Fruit fly (Drosophila melanogaster): Measurements from ENCODE around the gene mRF1.

Gene mRF1

dm6 chr2L:13176701-13177249 lies 43.0 kb upstream of the mRF1 start, which contains the start of the genes Sfmbt and CG5439:
TSS of gene Sfmbt (minus strand) at chr2L:13176785.
TSS of gene CG5439 (plus strand) at chr2L:13177150.
- TF ChIP-seq jim (GFP tag; optimal IDR thresholded peaks at IDR 0.05) (no peak), CG9705 (GFP tag; optimal IDR thresholded peaks at IDR 0.05) (peak; percentile 77), woc (GFP tag; optimal IDR thresholded peaks at IDR 0.05) (no peak), h (GFP tag; optimal IDR thresholded peaks at IDR 0.05) (peak; percentile 84), Rel (GFP tag; optimal IDR thresholded peaks at IDR 0.05) (no peak), Rel (tag; optimal IDR thresholded peaks at IDR 0.05) (peak; percentile 31), CrebA (GFP tag; optimal IDR thresholded peaks at IDR 0.05; ENCODE audit: borderline replicate concordance) (no peak), Mio (GFP tag; optimal IDR thresholded peaks at IDR 0.05) (peak; percentile 41), dl (GFP tag; optimal IDR thresholded peaks at IDR 0.05; ENCODE audit: insufficient read depth in 1 of 2, partially characterized antibody in 2 of 2) (no peak), Hnf4 (GFP tag; optimal IDR thresholded peaks at IDR 0.05) (no peak), pan (optimal IDR thresholded peaks at IDR 0.05) (no peak), Jra (GFP tag; optimal IDR thresholded peaks at IDR 0.05) (no peak), rgr (GFP tag; optimal IDR thresholded peaks at IDR 0.05) (peak; percentile 77), Dif (GFP tag; optimal IDR thresholded peaks at IDR 0.05; ENCODE audit: partially characterized antibody) (no peak), Myc (optimal IDR thresholded peaks at IDR 0.05) (no peak), ey (GFP tag; optimal IDR thresholded peaks at IDR 0.05) (peak; percentile 76), HLH106 (tag; optimal IDR thresholded peaks at IDR 0.05) (peak; percentile 84), Abd-B (GFP tag; optimal IDR thresholded peaks at IDR 0.05) (no peak), CG32264 (GFP tag; optimal IDR thresholded peaks at IDR 0.05) (peak; percentile 40), lola (GFP tag; optimal IDR thresholded peaks at IDR 0.05) (no peak), sv (GFP tag; optimal IDR thresholded peaks at IDR 0.05) (peak; percentile 79), Dfd (GFP tag; optimal IDR thresholded peaks at IDR 0.05) (no peak), Sp1 (GFP tag; optimal IDR thresholded peaks at IDR 0.05) (peak; percentile 76), Hr83 (GFP tag; optimal IDR thresholded peaks at IDR 0.05; ENCODE audit: poor library complexity, severe bottlenecking) (peak; percentile 86), dsf (GFP tag; optimal IDR thresholded peaks at IDR 0.05; ENCODE audit: borderline replicate concordance) (peak; percentile 78), foxo (GFP tag; optimal IDR thresholded peaks at IDR 0.05) (peak in 1 of 2 experiments; percentile 87), dmrt93B (GFP tag; optimal IDR thresholded peaks at IDR 0.05) (no peak), fru (GFP tag; optimal IDR thresholded peaks at IDR 0.05) (peak; percentile 81), Vsx2 (GFP tag; optimal IDR thresholded peaks at IDR 0.05; ENCODE audit: partially characterized antibody) (no peak), br (GFP tag; optimal IDR thresholded peaks at IDR 0.05) (peak; percentile 76), Hr78 (GFP tag; optimal IDR thresholded peaks at IDR 0.05) (no peak), OdsH (GFP tag; optimal IDR thresholded peaks at IDR 0.05) (peak; percentile 73), sage (GFP tag; optimal IDR thresholded peaks at IDR 0.05) (no peak), GATAd (GFP tag; optimal IDR thresholded peaks at IDR 0.05) (peak; percentile 63), N (GFP tag; optimal IDR thresholded peaks at IDR 0.05) (no peak), psq (GFP tag; optimal IDR thresholded peaks at IDR 0.05) (peak; percentile 68), usp (GFP tag; optimal IDR thresholded peaks at IDR 0.05) (no peak), tai (GFP tag; optimal IDR thresholded peaks at IDR 0.05) (no peak), brk (GFP tag; optimal IDR thresholded peaks at IDR 0.05) (no peak)

DNA sequence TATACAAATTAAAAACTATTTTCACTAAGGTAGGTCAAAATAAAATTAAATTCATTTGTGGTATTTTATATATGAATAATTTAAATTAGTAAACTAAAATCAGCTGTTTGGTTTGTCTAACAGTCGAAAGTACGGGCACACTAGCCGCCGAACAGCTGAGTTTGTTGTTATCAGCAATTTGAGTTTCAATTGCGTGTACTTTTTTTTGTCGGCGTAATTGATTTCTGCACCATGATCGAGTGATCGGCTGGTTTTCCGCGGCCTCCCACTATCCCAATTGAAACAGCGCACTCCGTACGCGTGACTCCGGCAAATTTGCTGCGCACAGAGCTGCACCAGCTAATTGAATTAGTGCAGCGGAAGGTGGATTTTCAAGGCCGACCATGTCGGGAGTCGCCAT lies 40.7 kb upstream of the mRF1 start, which contains the start of gene Alg7:
Gene Alg7 (plus strand): TSS at position 153 of the 400 bp plus-strand sequence.
- TF ChIP-seq Vsx2 (GFP tag; optimal IDR thresholded peaks at IDR 0.05; ENCODE audit: partially characterized antibody) (no peak), sv (GFP tag; optimal IDR thresholded peaks at IDR 0.05) (no peak), Rel (GFP tag; optimal IDR thresholded peaks at IDR 0.05) (no peak), Rel (tag; optimal IDR thresholded peaks at IDR 0.05) (peak; percentile 97), dsf (GFP tag; optimal IDR thresholded peaks at IDR 0.05; ENCODE audit: borderline replicate concordance) (no peak)

DNA sequence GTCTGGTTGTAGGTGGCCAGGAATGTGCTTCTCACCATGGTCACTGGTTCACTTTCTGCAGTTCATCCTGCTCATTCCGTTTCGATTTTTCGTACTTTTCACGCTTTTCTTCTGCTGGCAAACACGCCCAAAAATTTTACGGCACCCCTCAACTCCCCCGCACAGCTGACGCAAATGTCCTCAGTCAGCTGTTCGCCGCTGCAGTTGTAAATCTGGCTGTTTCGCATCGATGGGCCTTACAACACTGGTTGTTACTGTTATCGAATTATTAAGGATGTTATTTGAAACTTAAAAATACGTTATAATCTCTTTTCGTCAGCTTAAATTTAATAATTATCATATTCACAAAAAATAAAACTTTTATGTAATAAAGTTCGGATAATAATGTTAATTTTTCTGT lies 37.4 kb upstream of the mRF1 start, which contains the start of gene Mgat3:
Gene Mgat3 (minus strand): TSS at position 182 of the 400 bp plus-strand sequence.
- TF ChIP-seq dmrt93B (GFP tag; optimal IDR thresholded peaks at IDR 0.05) (no peak), N (GFP tag; optimal IDR thresholded peaks at IDR 0.05) (no peak), CG32264 (GFP tag; optimal IDR thresholded peaks at IDR 0.05) (no peak), sage (GFP tag; optimal IDR thresholded peaks at IDR 0.05) (no peak), fru (GFP tag; optimal IDR thresholded peaks at IDR 0.05) (no peak), woc (GFP tag; optimal IDR thresholded peaks at IDR 0.05) (no peak), HLH106 (tag; optimal IDR thresholded peaks at IDR 0.05) (no peak), pan (optimal IDR thresholded peaks at IDR 0.05) (no peak), Dif (GFP tag; optimal IDR thresholded peaks at IDR 0.05; ENCODE audit: partially characterized antibody) (no peak), foxo (GFP tag; optimal IDR thresholded peaks at IDR 0.05) (no peak), dl (GFP tag; optimal IDR thresholded peaks at IDR 0.05; ENCODE audit: insufficient read depth in 1 of 2, partially characterized antibody in 2 of 2) (no peak), CrebA (GFP tag; optimal IDR thresholded peaks at IDR 0.05; ENCODE audit: borderline replicate concordance) (no peak), OdsH (GFP tag; optimal IDR thresholded peaks at IDR 0.05) (no peak), rgr (GFP tag; optimal IDR thresholded peaks at IDR 0.05) (no peak), tai (GFP tag; optimal IDR thresholded peaks at IDR 0.05) (no peak), usp (GFP tag; optimal IDR thresholded peaks at IDR 0.05) (no peak), Abd-B (GFP tag; optimal IDR thresholded peaks at IDR 0.05) (no peak), Hnf4 (GFP tag; optimal IDR thresholded peaks at IDR 0.05) (no peak), br (GFP tag; optimal IDR thresholded peaks at IDR 0.05) (no peak), jim (GFP tag; optimal IDR thresholded peaks at IDR 0.05) (no peak)
